Fruit fly (Drosophila melanogaster): Measurements from ENCODE around the gene mRpS35.

Gene mRpS35

dm6 chr3L:2824731-2825130 lies 44.0 kb downstream of the mRpS35 start:
- TF ChIP-seq CG10348 (GFP tag; IDR thresholded peaks at IDR 0.05) (no peak), CG12605 (GFP tag; IDR thresholded peaks at IDR 0.05) (no peak), CG4496 (GFP tag; IDR thresholded peaks at IDR 0.05) (no peak), CG13204 (GFP tag; optimal IDR thresholded peaks at IDR 0.05) (no peak), Ets98B (GFP tag; IDR thresholded peaks at IDR 0.05) (no peak)

dm6 chr3L:2825377-2825776 lies 44.7 kb downstream of the mRpS35 start:
- TF ChIP-seq CG34367 (tag; optimal IDR thresholded peaks at IDR 0.05) (no peak), Ets98B (GFP tag; IDR thresholded peaks at IDR 0.05) (no peak), CG14655 (GFP tag; optimal IDR thresholded peaks at IDR 0.05) (peak; percentile 30), CG17806 (tag; optimal IDR thresholded peaks at IDR 0.05) (peak; percentile 39), CG15710 (tag; optimal IDR thresholded peaks at IDR 0.05) (peak; percentile 32), CG4496 (GFP tag; IDR thresholded peaks at IDR 0.05) (0 out of 3 replicates have a peak, but pooled peaks have one; percentile 36), Pif1A (GFP tag; optimal IDR thresholded peaks at IDR 0.05) (no peak), CG8301 (tag; optimal IDR thresholded peaks at IDR 0.05) (peak; percentile 10), rn (GFP tag; IDR thresholded peaks at IDR 0.05) (no peak), CG8159 (tag; optimal IDR thresholded peaks at IDR 0.05) (peak; percentile 44), CG32121 (GFP tag; IDR thresholded peaks at IDR 0.05) (no peak), CG9948 (tag; optimal IDR thresholded peaks at IDR 0.05) (peak; percentile 33), D1 (tag; optimal IDR thresholded peaks at IDR 0.05) (no peak)

dm6 chr3L:2828163-2828562 lies 47.5 kb downstream of the mRpS35 start:
- TF ChIP-seq CG32121 (GFP tag; IDR thresholded peaks at IDR 0.05) (no peak), CG9948 (tag; optimal IDR thresholded peaks at IDR 0.05) (no peak), Snoo (tag; optimal IDR thresholded peaks at IDR 0.05) (no peak)

- TF ChIP-seq CG15710 (tag; optimal IDR thresholded peaks at IDR 0.05) (no peak), Ets98B (GFP tag; IDR thresholded peaks at IDR 0.05) (no peak), CG9948 (tag; optimal IDR thresholded peaks at IDR 0.05) (no peak), CG8301 (tag; optimal IDR thresholded peaks at IDR 0.05) (no peak)
These were observed 48.0 kb downstream of the mRpS35 start for dm6 chr3L:2828610-2829139.

- TF ChIP-seq fd96Ca (GFP tag; IDR thresholded peaks at IDR 0.05) = no peak
- TF ChIP-seq CG4496 (GFP tag; IDR thresholded peaks at IDR 0.05) = no peak; the same call in 2 of the 3 replicates
- TF ChIP-seq D1 (tag; optimal IDR thresholded peaks at IDR 0.05) = peak; percentile 16
- peak; percentile 30; the same call in 1 of the 2 replicates for TF ChIP-seq Ets98B (GFP tag; IDR thresholded peaks at IDR 0.05)
- peak; percentile 79 for TF ChIP-seq CG15710 (tag; optimal IDR thresholded peaks at IDR 0.05)
- TF ChIP-seq Snoo (tag; optimal IDR thresholded peaks at IDR 0.05) = peak; percentile 64
- no peak for TF ChIP-seq rn (GFP tag; IDR thresholded peaks at IDR 0.05)
- TF ChIP-seq EcR (GFP tag; optimal IDR thresholded peaks at IDR 0.05) = peak; percentile 10
- peak; percentile 67 for TF ChIP-seq CG9948 (tag; optimal IDR thresholded peaks at IDR 0.05)
- peak; percentile 53 for TF ChIP-seq Pif1A (GFP tag; optimal IDR thresholded peaks at IDR 0.05)
- peak; percentile 66 for TF ChIP-seq CG12605 (GFP tag; IDR thresholded peaks at IDR 0.05)
- no peak for TF ChIP-seq gl (tag; optimal IDR thresholded peaks at IDR 0.05)
- TF ChIP-seq CG17806 (tag; optimal IDR thresholded peaks at IDR 0.05) = peak; percentile 48
- peak; percentile 85 for TF ChIP-seq CG13204 (GFP tag; optimal IDR thresholded peaks at IDR 0.05)
- no peak for TF ChIP-seq CG32121 (GFP tag; IDR thresholded peaks at IDR 0.05)
- TF ChIP-seq CG8301 (tag; optimal IDR thresholded peaks at IDR 0.05) = peak; percentile 7
- peak; percentile 23 for TF ChIP-seq CG14655 (GFP tag; optimal IDR thresholded peaks at IDR 0.05)
- peak; percentile 69 for TF ChIP-seq CG8159 (tag; optimal IDR thresholded peaks at IDR 0.05)
- TF ChIP-seq CG34367 (tag; optimal IDR thresholded peaks at IDR 0.05) = peak; percentile 39
- peak; percentile 10 for TF ChIP-seq Pif1B (GFP tag; optimal IDR thresholded peaks at IDR 0.05)
- TF ChIP-seq CG10348 (GFP tag; IDR thresholded peaks at IDR 0.05) = no peak
These were observed 49.2 kb downstream of the mRpS35 start for dm6 chr3L:2829916-2830315.

- TF ChIP-seq CG12605 (GFP tag; IDR thresholded peaks at IDR 0.05) (no peak), Pif1A (GFP tag; optimal IDR thresholded peaks at IDR 0.05) (no peak), CG8301 (tag; optimal IDR thresholded peaks at IDR 0.05) (no peak), CG8159 (tag; optimal IDR thresholded peaks at IDR 0.05) (no peak), Snoo (tag; optimal IDR thresholded peaks at IDR 0.05) (no peak), gl (tag; optimal IDR thresholded peaks at IDR 0.05) (no peak), CG9948 (tag; optimal IDR thresholded peaks at IDR 0.05) (no peak), CG10348 (GFP tag; IDR thresholded peaks at IDR 0.05) (no peak), fd96Ca (GFP tag; IDR thresholded peaks at IDR 0.05) (no peak), CG34367 (tag; optimal IDR thresholded peaks at IDR 0.05) (no peak), CG32121 (GFP tag; IDR thresholded peaks at IDR 0.05) (no peak), rn (GFP tag; IDR thresholded peaks at IDR 0.05) (no peak), D1 (tag; optimal IDR thresholded peaks at IDR 0.05) (no peak), CG14655 (GFP tag; optimal IDR thresholded peaks at IDR 0.05) (no peak), CG17806 (tag; optimal IDR thresholded peaks at IDR 0.05) (no peak)
These were observed 50.5 kb downstream of the mRpS35 start for dm6 chr3L:2831157-2831556.

Data from whole organism, pupa.